Fruit fly (Drosophila melanogaster) whole organism: Measurements from ENCODE around the gene Rtca.
A peak's percentile ranks its signal among the peaks of the same experiment; 100 is the strongest.

ENCODE experiments used
- CG8478 ChIP-seq: fragments of >200 bp; optimal IDR thresholded peaks from 2 replicates; lab custom pipeline; 2018; ENCODE audit warnings: inconsistent platforms
- Dll ChIP-seq: fragments of >200 bp; optimal IDR thresholded peaks from 2 replicates; lab custom pipeline; 2017
- EcR ChIP-seq, 2 experiments: fragments of >200 bp; optimal IDR thresholded peaks; 2 replicates each; lab custom pipeline; 2017; ENCODE audit warnings: missing biosample characterization in 2 of 2, missing genetic modification characterization in 2 of 2, missing genetic modification reagents in 2 of 2
- pan ChIP-seq: fragments of >200 bp; optimal IDR thresholded peaks from 2 replicates; lab custom pipeline; 2017
- psq ChIP-seq: fragments of >200 bp; optimal IDR thresholded peaks from 2 replicates; lab custom pipeline; 2017
- usp ChIP-seq: fragments of >200 bp; optimal IDR thresholded peaks from 2 replicates; lab custom pipeline; 2017; ENCODE audit warnings: missing biosample characterization, missing genetic modification characterization, mixed read lengths

Rtca gene

dm6 chrX:2123013-2123964 is 51.1 kb downstream of the Rtca start, which contains the start of gene ph-d:
ph-d (minus strand) TSS chrX:2123286.
- TF ChIP-seq CG8478 (lab: Kevin White, UChicago), result peak; percentile 94
- peak; percentile 18 for TF ChIP-seq Dll (lab: Kevin White, UChicago)
- TF ChIP-seq usp (GFP tag; lab: Kevin White, UChicago), result no peak
- peak in 1 of 2 experiments; percentile 43 for TF ChIP-seq EcR (GFP tag; optimal IDR thresholded peaks at IDR 0.05; lab: Kevin White, UChicago)
- no peak for TF ChIP-seq psq (lab: Kevin White, UChicago)
- TF ChIP-seq pan, result no peak

dm6 chrX:2123965-2124688 is 51.9 kb downstream of the Rtca start:
- TF ChIP-seq usp (GFP tag; lab: Kevin White, UChicago) (no peak), CG8478 (lab: Kevin White, UChicago) (no peak), pan (no peak), EcR (GFP tag; optimal IDR thresholded peaks at IDR 0.05; lab: Kevin White, UChicago) (no peak), Dll (lab: Kevin White, UChicago) (no peak), psq (lab: Kevin White, UChicago) (no peak)
